Worm (Caenorhabditis elegans) whole organism, mixed stage, embryonic: ENCODE results near the gene ncx-6.

Experiments used
- M03D4.4 ChIP-seq: sonication (generic microtip); optimal IDR thresholded peaks from 2 replicates; lab custom pipeline; 2017; ENCODE audit warnings: mild to moderate bottlenecking, missing genetic modification characterization, missing compliant biosample characterization
- bed-3 ChIP-seq: fragments of 200-800 bp; sonication (Bioruptor generic); optimal IDR thresholded peaks from 3 replicates; lab custom pipeline; 2018; ENCODE audit warnings: mild to moderate bottlenecking, missing genetic modification characterization, moderate library complexity, missing compliant biosample characterization
- ceh-39 ChIP-seq: fragments of 150-350 bp; optimal IDR thresholded peaks from 2 replicates; lab custom pipeline; 2014; ENCODE audit warnings: missing biosample characterization, missing genetic modification characterization
- ceh-43 ChIP-seq: fragments of 200-800 bp; sonication (Bioruptor generic); optimal IDR thresholded peaks from 2 replicates; lab custom pipeline; 2018; ENCODE audit warnings: mild to moderate bottlenecking, missing genetic modification characterization, moderate library complexity, missing compliant biosample characterization
- ceh-83 ChIP-seq: fragments of 200-800 bp; sonication (Bioruptor generic); optimal IDR thresholded peaks from 2 replicates; lab custom pipeline; 2018; ENCODE audit warnings: mild to moderate bottlenecking, missing genetic modification characterization, missing compliant biosample characterization
- ces-1 ChIP-seq: fragments of 150-350 bp; optimal IDR thresholded peaks from 2 replicates; lab custom pipeline; 2014; ENCODE audit warnings: missing biosample characterization, missing genetic modification reagents, missing genetic modification characterization
- drap-1 ChIP-seq: fragments of 200-800 bp; sonication (Bioruptor generic); optimal IDR thresholded peaks from 3 replicates; lab custom pipeline; 2018; ENCODE audit warnings: mild to moderate bottlenecking, missing genetic modification characterization, missing compliant biosample characterization
- elt-1 ChIP-seq: sonication (generic microtip); optimal IDR thresholded peaks from 2 replicates; lab custom pipeline; 2017; ENCODE audit warnings: missing genetic modification characterization, mild to moderate bottlenecking, missing compliant biosample characterization, antibody characterized with exemption, moderate library complexity, borderline replicate concordance; ENCODE audit not compliant: insufficient read depth
- elt-3 ChIP-seq: fragments of 150-350 bp; optimal IDR thresholded peaks from 2 replicates; lab custom pipeline; 2014; ENCODE audit warnings: missing biosample characterization, missing genetic modification characterization
- flh-1 ChIP-seq: fragments of 200-800 bp; sonication (Bioruptor generic); optimal IDR thresholded peaks from 2 replicates; lab custom pipeline; 2018; ENCODE audit warnings: mild to moderate bottlenecking, missing genetic modification characterization, moderate library complexity, missing compliant biosample characterization
- ham-2 ChIP-seq: fragments of 200-800 bp; sonication (Bioruptor generic); optimal IDR thresholded peaks from 2 replicates; lab custom pipeline; 2018; ENCODE audit warnings: mild to moderate bottlenecking, missing genetic modification characterization, missing compliant biosample characterization
- hlh-1 ChIP-seq: fragments of 150-350 bp; optimal IDR thresholded peaks from 2 replicates; lab custom pipeline; 2014; ENCODE audit warnings: missing biosample characterization, missing genetic modification reagents, missing genetic modification characterization
- lin-13 ChIP-seq: fragments of 150-350 bp; optimal IDR thresholded peaks from 2 replicates; lab custom pipeline; 2014; ENCODE audit warnings: missing biosample characterization, missing genetic modification characterization
- lin-32 ChIP-seq: fragments of 200-800 bp; sonication (Bioruptor generic); optimal IDR thresholded peaks from 2 replicates; lab custom pipeline; 2018; ENCODE audit warnings: mild to moderate bottlenecking, missing genetic modification characterization, missing compliant biosample characterization
- lsy-2 ChIP-seq: fragments of 150-350 bp; optimal IDR thresholded peaks from 2 replicates; lab custom pipeline; 2014; ENCODE audit warnings: missing biosample characterization, missing genetic modification characterization
- mab-5 ChIP-seq: fragments of 150-350 bp; optimal IDR thresholded peaks from 2 replicates; lab custom pipeline; 2014; ENCODE audit warnings: missing biosample characterization, missing genetic modification characterization
- mep-1 ChIP-seq: fragments of 150-350 bp; optimal IDR thresholded peaks from 2 replicates; lab custom pipeline; 2017; ENCODE audit warnings: missing biosample characterization, missing genetic modification reagents, missing genetic modification characterization, inconsistent platforms
- mls-2 ChIP-seq: sonication (generic microtip); optimal IDR thresholded peaks from 2 replicates; lab custom pipeline; 2016; ENCODE audit warnings: mild to moderate bottlenecking, missing genetic modification characterization, moderate library complexity, missing compliant biosample characterization
- nhr-12 ChIP-seq: fragments of 150-350 bp; optimal IDR thresholded peaks from 2 replicates; lab custom pipeline; 2014; ENCODE audit warnings: missing biosample characterization, missing genetic modification characterization
- nhr-2 ChIP-seq: fragments of 150-350 bp; optimal IDR thresholded peaks from 2 replicates; lab custom pipeline; 2014; ENCODE audit warnings: missing biosample characterization, missing genetic modification characterization
- nhr-237 ChIP-seq: fragments of 150-350 bp; optimal IDR thresholded peaks from 2 replicates; lab custom pipeline; 2014; ENCODE audit warnings: missing biosample characterization, missing genetic modification characterization
- nhr-28 ChIP-seq: fragments of 150-350 bp; optimal IDR thresholded peaks from 2 replicates; lab custom pipeline; 2014; ENCODE audit warnings: missing biosample characterization, missing genetic modification characterization
- nhr-76 ChIP-seq: sonication (generic microtip); optimal IDR thresholded peaks from 2 replicates; lab custom pipeline; 2017; ENCODE audit warnings: missing biosample characterization, missing genetic modification characterization
- pha-4 ChIP-seq: fragments of 150-350 bp; optimal IDR thresholded peaks from 2 replicates; lab custom pipeline; 2018; ENCODE audit warnings: missing biosample characterization, missing genetic modification reagents, missing genetic modification characterization
- sem-2 ChIP-seq: fragments of 200-800 bp; sonication (Bioruptor generic); optimal IDR thresholded peaks from 2 replicates; lab custom pipeline; 2018; ENCODE audit warnings: mild to moderate bottlenecking, missing genetic modification characterization, missing compliant biosample characterization
- snpc-4 ChIP-seq: fragments of 150-350 bp; optimal IDR thresholded peaks from 2 replicates; lab custom pipeline; 2014; ENCODE audit warnings: missing biosample characterization, missing genetic modification characterization
- sptf-1 ChIP-seq: sonication (generic microtip); optimal IDR thresholded peaks from 2 replicates; lab custom pipeline; 2017; ENCODE audit warnings: mild to moderate bottlenecking, missing genetic modification characterization, moderate library complexity, missing compliant biosample characterization
- tbx-8 ChIP-seq: fragments of 200-800 bp; sonication (Bioruptor generic); optimal IDR thresholded peaks from 2 replicates; lab custom pipeline; 2018; ENCODE audit warnings: mild to moderate bottlenecking, missing genetic modification characterization, moderate library complexity, missing compliant biosample characterization
- unc-120 ChIP-seq: sonication (generic microtip); optimal IDR thresholded peaks from 2 replicates; lab custom pipeline; 2017; ENCODE audit warnings: missing genetic modification characterization, missing compliant biosample characterization; ENCODE audit not compliant: poor library complexity, severe bottlenecking
- unc-39 ChIP-seq: fragments of 150-350 bp; optimal IDR thresholded peaks from 2 replicates; lab custom pipeline; 2014; ENCODE audit warnings: missing biosample characterization, missing genetic modification characterization
- unc-62 ChIP-seq: fragments of 150-350 bp; optimal IDR thresholded peaks from 2 replicates; lab custom pipeline; 2014; ENCODE audit warnings: missing biosample characterization, missing genetic modification reagents, missing genetic modification characterization
- zip-8 ChIP-seq: fragments of 150-350 bp; optimal IDR thresholded peaks from 2 replicates; lab custom pipeline; 2014; ENCODE audit warnings: missing biosample characterization, missing genetic modification characterization
- ztf-11 ChIP-seq: fragments of 150-350 bp; optimal IDR thresholded peaks from 2 replicates; lab custom pipeline; 2014; ENCODE audit warnings: missing biosample characterization, missing genetic modification characterization

Gene ncx-6

ce11 chrIII:9700114-9700690 is 13.5 kb downstream of the ncx-6 start:
- TF ChIP-seq unc-62 = peak; percentile 59
- no peak for TF ChIP-seq hlh-1 (tag; lab: Kevin White, UChicago)
- no peak for TF ChIP-seq snpc-4 (tag; lab: Kevin White, UChicago)
- TF ChIP-seq nhr-28 (tag; lab: Kevin White, UChicago) = no peak
- peak; percentile 7 for TF ChIP-seq drap-1 (GFP tag; lab: Kevin White, UChicago)
- no peak for TF ChIP-seq tbx-8 (GFP tag; lab: Kevin White, UChicago)
- TF ChIP-seq mep-1 (tag; lab: Kevin White, UChicago) = no peak
- TF ChIP-seq ces-1 = peak; percentile 47
- no peak for TF ChIP-seq bed-3
- TF ChIP-seq nhr-237 = no peak
- TF ChIP-seq mab-5 (tag; lab: Kevin White, UChicago) = no peak
- TF ChIP-seq sem-2 (GFP tag; lab: Kevin White, UChicago) = no peak
- no peak for TF ChIP-seq nhr-12 (tag; lab: Kevin White, UChicago)
- no peak for TF ChIP-seq elt-3
- no peak for TF ChIP-seq elt-1 (tag; lab: Kevin White, UChicago)
- no peak for TF ChIP-seq ceh-39 (tag; lab: Kevin White, UChicago)
- TF ChIP-seq ztf-11 (tag; lab: Kevin White, UChicago) = no peak
- TF ChIP-seq nhr-2 (tag; lab: Kevin White, UChicago) = peak; percentile 68
- TF ChIP-seq zip-8 (tag; lab: Kevin White, UChicago) = no peak
- no peak for TF ChIP-seq M03D4.4 (tag; lab: Kevin White, UChicago)
- TF ChIP-seq ceh-43 (GFP tag; lab: Kevin White, UChicago) = no peak
- TF ChIP-seq unc-120 (tag; lab: Kevin White, UChicago) = no peak
- no peak for TF ChIP-seq nhr-76 (tag; lab: Kevin White, UChicago)
- TF ChIP-seq ceh-83 (GFP tag; lab: Kevin White, UChicago) = no peak
- TF ChIP-seq lsy-2 (tag; lab: Kevin White, UChicago) = no peak
- TF ChIP-seq lin-13 = no peak
- TF ChIP-seq lin-32 (GFP tag; lab: Kevin White, UChicago) = no peak
- no peak for TF ChIP-seq mls-2 (tag; lab: Kevin White, UChicago)
- peak; percentile 11 for TF ChIP-seq ham-2 (GFP tag; lab: Kevin White, UChicago)
- no peak for TF ChIP-seq pha-4

ce11 chrIII:9699576-9699975 is 14.2 kb downstream of the ncx-6 start, which contains the start of gene tlk-1:
tlk-1 (plus strand) TSS chrIII:9699876.
- TF ChIP-seq elt-1 (tag; lab: Kevin White, UChicago) (no peak), ces-1 (no peak), lin-32 (GFP tag; lab: Kevin White, UChicago) (no peak), pha-4 (no peak), hlh-1 (tag; lab: Kevin White, UChicago) (no peak), mls-2 (tag; lab: Kevin White, UChicago) (no peak), flh-1 (GFP tag; lab: Kevin White, UChicago) (no peak), unc-120 (tag; lab: Kevin White, UChicago) (no peak), bed-3 (no peak), unc-39 (tag; lab: Kevin White, UChicago) (no peak), nhr-28 (tag; lab: Kevin White, UChicago) (no peak), sptf-1 (tag; lab: Kevin White, UChicago) (no peak), mab-5 (tag; lab: Kevin White, UChicago) (no peak), zip-8 (tag; lab: Kevin White, UChicago) (no peak), unc-62 (no peak), nhr-76 (tag; lab: Kevin White, UChicago) (no peak)

- TF ChIP-seq ces-1 = peak; percentile 22
- no peak for TF ChIP-seq nhr-28 (tag; lab: Kevin White, UChicago)
- peak; percentile 4 for TF ChIP-seq unc-62
Measured at ce11 chrIII:9698635-9699396, 14.9 kb downstream of the ncx-6 start.
